Worm (Caenorhabditis elegans) whole organism, L1 larva: ENCODE measurements around the gene ncx-6.

Experiments used
- F16B12.6 ChIP-seq: fragments of 150-350 bp; optimal IDR thresholded peaks from 2 replicates; lab custom pipeline; 2014; ENCODE audit warnings: missing biosample characterization, missing genetic modification characterization
- blmp-1 ChIP-seq: fragments of 150-350 bp; optimal IDR thresholded peaks from 2 replicates; lab custom pipeline; 2014; ENCODE audit warnings: missing biosample characterization, missing genetic modification characterization
- ceh-63 ChIP-seq: fragments of 200-800 bp; sonication (Bioruptor generic); optimal IDR thresholded peaks from 2 replicates; lab custom pipeline; 2018; ENCODE audit warnings: mild to moderate bottlenecking, missing genetic modification characterization, missing compliant biosample characterization
- ceh-8 ChIP-seq: fragments of 200-800 bp; sonication (Bioruptor generic); optimal IDR thresholded peaks from 2 replicates; lab custom pipeline; 2018; ENCODE audit warnings: mild to moderate bottlenecking, missing genetic modification characterization, moderate library complexity, missing compliant biosample characterization
- dsc-1 ChIP-seq: sonication (generic microtip); optimal IDR thresholded peaks from 2 replicates; lab custom pipeline; 2016; ENCODE audit warnings: mild to moderate bottlenecking, missing genetic modification characterization, missing compliant biosample characterization
- efl-1 ChIP-seq, 4 experiments: fragments of 150-350 bp; optimal IDR thresholded peaks in 3 of 4; peaks in 1 of 4; 1 replicate in 1 of 4; 2 replicates in 3 of 4; lab custom pipeline; 2014; ENCODE audit warnings: missing biosample characterization in 2 of 4, missing genetic modification characterization in 2 of 4, missing genetic modification reagents in 2 of 4
- efl-3 ChIP-seq: fragments of 200-800 bp; sonication (Bioruptor generic); optimal IDR thresholded peaks from 2 replicates; lab custom pipeline; 2018; ENCODE audit warnings: mild to moderate bottlenecking, missing genetic modification characterization, missing compliant biosample characterization
- elt-2 ChIP-seq: sonication (generic microtip); optimal IDR thresholded peaks from 2 replicates; lab custom pipeline; 2016; ENCODE audit warnings: missing genetic modification characterization, mild to moderate bottlenecking, inconsistent platforms, missing compliant biosample characterization, missing genetic modification reagents
- elt-3 ChIP-seq, 6 experiments: fragments of 150-350 bp in 1 of 6; sonication (generic microtip); optimal IDR thresholded peaks; 2 replicates each; lab custom pipeline; 2017 to 2018; ENCODE audit warnings: missing biosample characterization in 6 of 6, missing genetic modification characterization in 6 of 6, inconsistent platforms in 1 of 6
- ets-5 ChIP-seq: fragments of 200-800 bp; sonication (Bioruptor generic); IDR thresholded peaks from 2 replicates; pipeline ENCODE4 v1.3.6; 2022; ENCODE audit warnings: missing genetic modification characterization, missing compliant biosample characterization
- fkh-4 ChIP-seq: sonication (generic microtip); optimal IDR thresholded peaks from 2 replicates; lab custom pipeline; 2016; ENCODE audit warnings: missing compliant biosample characterization, missing genetic modification characterization, borderline replicate concordance
- fkh-8 ChIP-seq: sonication (generic microtip); optimal IDR thresholded peaks from 2 replicates; lab custom pipeline; 2016; ENCODE audit warnings: mild to moderate bottlenecking, missing genetic modification characterization, missing compliant biosample characterization
- fos-1 ChIP-seq: fragments of 150-350 bp; optimal IDR thresholded peaks from 2 replicates; lab custom pipeline; 2014; ENCODE audit warnings: missing biosample characterization, missing genetic modification characterization
- grh-1 ChIP-seq: fragments of 200-800 bp; sonication (Bioruptor generic); IDR thresholded peaks from 2 replicates; pipeline ENCODE4 v1.3.6; 2022; ENCODE audit warnings: missing genetic modification reagents, missing genetic modification characterization, missing compliant biosample characterization
- hlh-4 ChIP-seq: sonication (generic microtip); optimal IDR thresholded peaks from 2 replicates; lab custom pipeline; 2016; ENCODE audit warnings: mild to moderate bottlenecking, missing genetic modification characterization, missing compliant biosample characterization
- lin-14 ChIP-seq: fragments of 200-800 bp; sonication (Bioruptor generic); optimal IDR thresholded peaks from 2 replicates; lab custom pipeline; 2018; ENCODE audit warnings: mild to moderate bottlenecking, missing genetic modification characterization, moderate library complexity, missing compliant biosample characterization
- lin-39 ChIP-seq: fragments of 150-350 bp; optimal IDR thresholded peaks from 2 replicates; lab custom pipeline; 2014; ENCODE audit warnings: missing biosample characterization, missing genetic modification reagents, missing genetic modification characterization
- lsy-2 ChIP-seq, 2 experiments: fragments of 150-350 bp; optimal IDR thresholded peaks; 2 replicates each; lab custom pipeline; 2014; ENCODE audit warnings: missing biosample characterization in 2 of 2, missing genetic modification characterization in 2 of 2
- mef-2 ChIP-seq: fragments of 150-350 bp; optimal IDR thresholded peaks from 2 replicates; lab custom pipeline; 2014; ENCODE audit warnings: missing biosample characterization, missing genetic modification characterization
- mep-1 ChIP-seq: fragments of 150-350 bp; optimal IDR thresholded peaks from 2 replicates; lab custom pipeline; 2014; ENCODE audit warnings: missing biosample characterization, missing genetic modification characterization
- nhr-11 ChIP-seq: fragments of 150-350 bp; optimal IDR thresholded peaks from 2 replicates; lab custom pipeline; 2014; ENCODE audit warnings: missing biosample characterization, missing genetic modification characterization
- nhr-12 ChIP-seq: sonication (generic microtip); optimal IDR thresholded peaks from 2 replicates; lab custom pipeline; 2017; ENCODE audit warnings: missing biosample characterization, missing genetic modification characterization
- nhr-19 ChIP-seq: fragments of 200-800 bp; sonication (Bioruptor generic); conservative IDR thresholded peaks from 2 replicates; pipeline ENCODE4 v1.3.6; 2022; ENCODE audit warnings: missing genetic modification characterization, missing compliant biosample characterization
- nhr-20 ChIP-seq: sonication (generic microtip); optimal IDR thresholded peaks from 2 replicates; lab custom pipeline; 2016; ENCODE audit warnings: mild to moderate bottlenecking, missing genetic modification characterization, missing compliant biosample characterization
- nhr-28 ChIP-seq: fragments of 150-350 bp; optimal IDR thresholded peaks from 2 replicates; lab custom pipeline; 2014; ENCODE audit warnings: missing biosample characterization, missing genetic modification characterization
- nhr-76 ChIP-seq: sonication (generic microtip); optimal IDR thresholded peaks from 2 replicates; lab custom pipeline; 2017; ENCODE audit warnings: missing biosample characterization, missing genetic modification characterization
- nhr-85 ChIP-seq: sonication (generic microtip); peaks from one replicate; lab custom pipeline; 2016; ENCODE audit warnings: missing genetic modification characterization, inconsistent platforms, missing compliant biosample characterization
- nhr-90 ChIP-seq: sonication (generic microtip); optimal IDR thresholded peaks from 2 replicates; lab custom pipeline; 2016; ENCODE audit warnings: mild to moderate bottlenecking, missing genetic modification characterization, missing compliant biosample characterization; ENCODE audit not compliant: poor library complexity
- pax-3 ChIP-seq: fragments of 200-800 bp; sonication (Bioruptor generic); optimal IDR thresholded peaks from 2 replicates; lab custom pipeline; 2018; ENCODE audit warnings: mild to moderate bottlenecking, missing genetic modification characterization, moderate library complexity, missing compliant biosample characterization
- pqm-1 ChIP-seq: sonication (generic microtip); optimal IDR thresholded peaks from 3 replicates; lab custom pipeline; 2017; ENCODE audit warnings: missing biosample characterization, missing genetic modification characterization
- skn-1 ChIP-seq: fragments of 150-350 bp; optimal IDR thresholded peaks from 2 replicates; lab custom pipeline; 2014; ENCODE audit warnings: missing biosample characterization, missing genetic modification characterization
- snpc-4 ChIP-seq: fragments of 150-350 bp; optimal IDR thresholded peaks from 2 replicates; lab custom pipeline; 2014; ENCODE audit warnings: missing biosample characterization, missing genetic modification characterization
- sox-4 ChIP-seq: sonication (generic microtip); optimal IDR thresholded peaks from 2 replicates; lab custom pipeline; 2016; ENCODE audit warnings: missing genetic modification characterization, missing compliant biosample characterization
- sup-37 ChIP-seq: fragments of 200-800 bp; sonication (Bioruptor generic); optimal IDR thresholded peaks from 2 replicates; lab custom pipeline; 2018; ENCODE audit warnings: mild to moderate bottlenecking, missing genetic modification characterization, missing compliant biosample characterization
- swsn-7 ChIP-seq: sonication (generic microtip); optimal IDR thresholded peaks from 2 replicates; lab custom pipeline; 2016; ENCODE audit warnings: missing genetic modification characterization, missing compliant biosample characterization
- tbx-2 ChIP-seq: sonication (generic microtip); optimal IDR thresholded peaks from 2 replicates; lab custom pipeline; 2016; ENCODE audit warnings: missing genetic modification characterization, missing compliant biosample characterization
- unc-130 ChIP-seq: fragments of 150-350 bp; optimal IDR thresholded peaks from 2 replicates; lab custom pipeline; 2017; ENCODE audit warnings: missing biosample characterization, missing genetic modification characterization, inconsistent platforms
- unc-30 ChIP-seq: sonication (generic microtip); optimal IDR thresholded peaks from 2 replicates; lab custom pipeline; 2017; ENCODE audit warnings: missing biosample characterization, missing genetic modification characterization
- unc-62 ChIP-seq: fragments of 150-350 bp; optimal IDR thresholded peaks from 2 replicates; lab custom pipeline; 2014; ENCODE audit warnings: missing biosample characterization, missing genetic modification reagents, missing genetic modification characterization
- vab-15 ChIP-seq: sonication (generic microtip); optimal IDR thresholded peaks from 2 replicates; lab custom pipeline; 2017; ENCODE audit warnings: missing genotype, mild to moderate bottlenecking, missing genetic modification characterization, missing compliant biosample characterization
- zag-1 ChIP-seq: fragments of 150-350 bp; optimal IDR thresholded peaks from 2 replicates; lab custom pipeline; 2014; ENCODE audit warnings: missing biosample characterization, missing genetic modification characterization
- zip-4 ChIP-seq: fragments of 200-800 bp; sonication (Bioruptor generic); optimal IDR thresholded peaks from 2 replicates; lab custom pipeline; 2018; ENCODE audit warnings: mild to moderate bottlenecking, missing genetic modification characterization, moderate library complexity, missing compliant biosample characterization
- ztf-11 ChIP-seq, 2 experiments: sonication (generic microtip); optimal IDR thresholded peaks; 2 replicates each; lab custom pipeline; 2016 to 2017; ENCODE audit warnings: missing genetic modification characterization in 2 of 2, missing biosample characterization in 1 of 2, missing compliant biosample characterization in 1 of 2
- ztf-4 ChIP-seq: fragments of 150-350 bp; optimal IDR thresholded peaks from 2 replicates; lab custom pipeline; 2014; ENCODE audit warnings: missing biosample characterization, missing genetic modification characterization

The ncx-6 gene

ce11 chrIII:9703747-9704605 is 9.8 kb downstream of the ncx-6 start (continued):
- TF ChIP-seq pax-3 (no peak), pqm-1 (no peak), snpc-4 (tag; lab: Kevin White, UChicago) (no peak), nhr-20 (peak; percentile 24), zag-1 (tag; lab: Kevin White, UChicago) (no peak), nhr-76 (tag; lab: Kevin White, UChicago) (no peak), ets-5 (GFP tag; lab: Robert Waterston, UW) (no peak), nhr-19 (0 out of 2 replicates have a peak, but pooled peaks have one; percentile 8), vab-15 (tag; lab: Kevin White, UChicago) (no peak), F16B12.6 (peak; percentile 14), ztf-11 (tag; optimal IDR thresholded peaks at IDR 0.05; lab: Kevin White, UChicago) (peak in 1 of 2 experiments; percentile 40), lin-39 (tag; lab: Kevin White, UChicago) (no peak), blmp-1 (tag; lab: Kevin White, UChicago) (peak; percentile 90), efl-3 (GFP tag; lab: Kevin White, UChicago) (no peak), fkh-8 (tag; lab: Kevin White, UChicago) (peak; percentile 82), elt-3 (tag; optimal IDR thresholded peaks at IDR 0.05; lab: Kevin White, UChicago) (no peak), unc-30 (no peak), sup-37 (GFP tag; lab: Kevin White, UChicago) (no peak), fkh-4 (tag; lab: Kevin White, UChicago) (no peak), lsy-2 (tag; optimal IDR thresholded peaks at IDR 0.05; lab: Kevin White, UChicago) (peak in 1 of 2 experiments; percentile 67), fos-1 (no peak), dsc-1 (tag; lab: Kevin White, UChicago) (peak; percentile 76), ceh-8 (GFP tag; lab: Kevin White, UChicago) (peak; percentile 70), nhr-90 (tag; lab: Kevin White, UChicago) (no peak), nhr-85 (tag; lab: Kevin White, UChicago) (peak; percentile 47), hlh-4 (tag; lab: Kevin White, UChicago) (no peak), mef-2 (tag; lab: Kevin White, UChicago) (no peak), nhr-28 (tag; lab: Kevin White, UChicago) (no peak), grh-1 (GFP tag; lab: Robert Waterston, UW) (no peak), lin-14 (GFP tag; lab: Kevin White, UChicago) (peak; percentile 89), zip-4 (GFP tag; lab: Kevin White, UChicago) (no peak), elt-2 (tag; lab: Kevin White, UChicago) (no peak), ztf-4 (no peak), mep-1 (tag; lab: Kevin White, UChicago) (peak; percentile 55), unc-130 (tag; lab: Kevin White, UChicago) (no peak), ceh-63 (GFP tag; lab: Kevin White, UChicago) (no peak), tbx-2 (tag; lab: Kevin White, UChicago) (peak; percentile 62), nhr-11 (tag; lab: Kevin White, UChicago) (no peak), swsn-7 (tag; lab: Kevin White, UChicago) (peak; percentile 45), unc-62 (GFP tag; lab: Kevin White, UChicago) (no peak), sox-4 (tag; lab: Kevin White, UChicago) (peak; percentile 8), nhr-12 (tag; lab: Kevin White, UChicago) (no peak), efl-1 (optimal IDR thresholded peaks at IDR 0.05; lab: Kevin White, UChicago) (no peak), efl-1 (GFP tag; optimal IDR thresholded peaks at IDR 0.05 in 1 of 2; lab: Kevin White, UChicago) (peak in 1 of 2 experiments; percentile 61), skn-1 (tag; lab: Kevin White, UChicago) (peak; percentile 33)
